Worm (Caenorhabditis elegans) whole organism, L1 larva: ENCODE results near the gene dap-3.

ENCODE experiments used
- C16A3.4 ChIP-seq: fragments of 150-350 bp; optimal IDR thresholded peaks from 2 replicates; lab custom pipeline; 2014; ENCODE audit warnings: missing biosample characterization, missing genetic modification characterization
- C34B4.2 ChIP-seq: sonication (generic microtip); optimal IDR thresholded peaks from 2 replicates; lab custom pipeline; 2017; ENCODE audit warnings: mild to moderate bottlenecking, missing genetic modification characterization, missing compliant biosample characterization
- F16B12.6 ChIP-seq: fragments of 150-350 bp; optimal IDR thresholded peaks from 2 replicates; lab custom pipeline; 2014; ENCODE audit warnings: missing biosample characterization, missing genetic modification characterization
- Y116A8C.19 ChIP-seq: sonication (generic microtip); optimal IDR thresholded peaks from 2 replicates; lab custom pipeline; 2016; ENCODE audit warnings: missing compliant biosample characterization, missing genetic modification characterization, borderline replicate concordance
- aha-1 ChIP-seq: fragments of 150-350 bp; optimal IDR thresholded peaks from 2 replicates; lab custom pipeline; 2014; ENCODE audit warnings: missing biosample characterization, missing genetic modification characterization
- aly-2 ChIP-seq: fragments of 150-350 bp; optimal IDR thresholded peaks from 2 replicates; lab custom pipeline; 2014; ENCODE audit warnings: missing biosample characterization, missing genetic modification characterization
- blmp-1 ChIP-seq: fragments of 150-350 bp; optimal IDR thresholded peaks from 2 replicates; lab custom pipeline; 2014; ENCODE audit warnings: missing biosample characterization, missing genetic modification characterization
- ceh-63 ChIP-seq: fragments of 200-800 bp; sonication (Bioruptor generic); optimal IDR thresholded peaks from 2 replicates; lab custom pipeline; 2018; ENCODE audit warnings: mild to moderate bottlenecking, missing genetic modification characterization, missing compliant biosample characterization
- ceh-8 ChIP-seq: fragments of 200-800 bp; sonication (Bioruptor generic); optimal IDR thresholded peaks from 2 replicates; lab custom pipeline; 2018; ENCODE audit warnings: mild to moderate bottlenecking, missing genetic modification characterization, moderate library complexity, missing compliant biosample characterization
- ceh-88 ChIP-seq: fragments of 200-800 bp; sonication (Bioruptor generic); IDR thresholded peaks from 2 replicates; pipeline ENCODE4 v1.3.6; 2022; ENCODE audit warnings: missing genetic modification characterization, missing compliant biosample characterization
- ceh-90 ChIP-seq: sonication (generic microtip); optimal IDR thresholded peaks from 2 replicates; lab custom pipeline; 2016; ENCODE audit warnings: missing genetic modification characterization, missing compliant biosample characterization
- efl-1 ChIP-seq, 4 experiments: fragments of 150-350 bp; optimal IDR thresholded peaks in 3 of 4; peaks in 1 of 4; 1 replicate in 1 of 4; 2 replicates in 3 of 4; lab custom pipeline; 2014; ENCODE audit warnings: missing biosample characterization in 2 of 4, missing genetic modification characterization in 2 of 4, missing genetic modification reagents in 2 of 4
- elt-3 ChIP-seq, 6 experiments: fragments of 150-350 bp in 1 of 6; sonication (generic microtip); optimal IDR thresholded peaks; 2 replicates each; lab custom pipeline; 2017 to 2018; ENCODE audit warnings: missing biosample characterization in 6 of 6, missing genetic modification characterization in 6 of 6, inconsistent platforms in 1 of 6
- fkh-10 ChIP-seq: sonication (generic microtip); optimal IDR thresholded peaks from 2 replicates; lab custom pipeline; 2017; ENCODE audit warnings: missing biosample characterization, missing genetic modification reagents, missing genetic modification characterization
- grh-1 ChIP-seq: fragments of 200-800 bp; sonication (Bioruptor generic); IDR thresholded peaks from 2 replicates; pipeline ENCODE4 v1.3.6; 2022; ENCODE audit warnings: missing genetic modification reagents, missing genetic modification characterization, missing compliant biosample characterization
- hlh-17 ChIP-seq: fragments of 200-800 bp; sonication (Bioruptor generic); optimal IDR thresholded peaks from 2 replicates; lab custom pipeline; 2018; ENCODE audit warnings: missing genetic modification characterization, mild to moderate bottlenecking, missing compliant biosample characterization, moderate library complexity, borderline replicate concordance
- hlh-4 ChIP-seq: sonication (generic microtip); optimal IDR thresholded peaks from 2 replicates; lab custom pipeline; 2016; ENCODE audit warnings: mild to moderate bottlenecking, missing genetic modification characterization, missing compliant biosample characterization
- isw-1 ChIP-seq: fragments of 200-800 bp; sonication (Bioruptor generic); IDR thresholded peaks from 2 replicates; pipeline ENCODE4 v1.3.6; 2022; ENCODE audit warnings: missing genetic modification characterization, missing compliant biosample characterization
- lin-13 ChIP-seq: fragments of 150-350 bp; optimal IDR thresholded peaks from 2 replicates; lab custom pipeline; 2014; ENCODE audit warnings: missing biosample characterization, missing genetic modification reagents, missing genetic modification characterization
- lin-14 ChIP-seq: fragments of 200-800 bp; sonication (Bioruptor generic); optimal IDR thresholded peaks from 2 replicates; lab custom pipeline; 2018; ENCODE audit warnings: mild to moderate bottlenecking, missing genetic modification characterization, moderate library complexity, missing compliant biosample characterization
- lin-15B ChIP-seq: fragments of 150-350 bp; sonication (generic microtip); optimal IDR thresholded peaks from 3 replicates; lab custom pipeline; 2014; ENCODE audit warnings: missing biosample characterization, missing genetic modification characterization
- lin-35 ChIP-seq, 2 experiments: fragments of 150-350 bp; optimal IDR thresholded peaks; 2 replicates each; lab custom pipeline; 2014; ENCODE audit warnings: missing biosample characterization in 2 of 2, missing genetic modification characterization in 2 of 2, missing genetic modification reagents in 2 of 2
- lin-39 ChIP-seq: fragments of 150-350 bp; optimal IDR thresholded peaks from 2 replicates; lab custom pipeline; 2014; ENCODE audit warnings: missing biosample characterization, missing genetic modification reagents, missing genetic modification characterization
- lir-3 ChIP-seq: sonication (generic microtip); optimal IDR thresholded peaks from 2 replicates; lab custom pipeline; 2016; ENCODE audit warnings: mild to moderate bottlenecking, missing genetic modification characterization, moderate library complexity, missing compliant biosample characterization; ENCODE audit not compliant: poor library complexity
- lsy-2 ChIP-seq, 2 experiments: fragments of 150-350 bp; optimal IDR thresholded peaks; 2 replicates each; lab custom pipeline; 2014; ENCODE audit warnings: missing biosample characterization in 2 of 2, missing genetic modification characterization in 2 of 2
- mab-9 ChIP-seq: fragments of 200-800 bp; sonication (Bioruptor generic); IDR thresholded peaks from 2 replicates; pipeline ENCODE4 v1.3.6; 2022; ENCODE audit warnings: missing genetic modification reagents, missing genetic modification characterization, missing compliant biosample characterization
- mdl-1 ChIP-seq, 2 experiments: fragments of 150-350 bp; optimal IDR thresholded peaks; 2 replicates each; lab custom pipeline; 2014 to 2017; ENCODE audit warnings: missing biosample characterization in 2 of 2, missing genetic modification characterization in 2 of 2, inconsistent platforms in 1 of 2
- mef-2 ChIP-seq: fragments of 150-350 bp; optimal IDR thresholded peaks from 2 replicates; lab custom pipeline; 2014; ENCODE audit warnings: missing biosample characterization, missing genetic modification characterization
- nhr-12 ChIP-seq: sonication (generic microtip); optimal IDR thresholded peaks from 2 replicates; lab custom pipeline; 2017; ENCODE audit warnings: missing biosample characterization, missing genetic modification characterization
- nhr-20 ChIP-seq: sonication (generic microtip); optimal IDR thresholded peaks from 2 replicates; lab custom pipeline; 2016; ENCODE audit warnings: mild to moderate bottlenecking, missing genetic modification characterization, missing compliant biosample characterization
- nhr-237 ChIP-seq: fragments of 150-350 bp; optimal IDR thresholded peaks from 2 replicates; lab custom pipeline; 2014; ENCODE audit warnings: missing biosample characterization, missing genetic modification characterization
- nhr-28 ChIP-seq: fragments of 150-350 bp; optimal IDR thresholded peaks from 2 replicates; lab custom pipeline; 2014; ENCODE audit warnings: missing biosample characterization, missing genetic modification characterization
- nhr-85 ChIP-seq: sonication (generic microtip); peaks from one replicate; lab custom pipeline; 2016; ENCODE audit warnings: missing genetic modification characterization, inconsistent platforms, missing compliant biosample characterization
- nhr-90 ChIP-seq: sonication (generic microtip); optimal IDR thresholded peaks from 2 replicates; lab custom pipeline; 2016; ENCODE audit warnings: mild to moderate bottlenecking, missing genetic modification characterization, missing compliant biosample characterization; ENCODE audit not compliant: poor library complexity
- pax-3 ChIP-seq: fragments of 200-800 bp; sonication (Bioruptor generic); optimal IDR thresholded peaks from 2 replicates; lab custom pipeline; 2018; ENCODE audit warnings: mild to moderate bottlenecking, missing genetic modification characterization, moderate library complexity, missing compliant biosample characterization
- pqm-1 ChIP-seq: sonication (generic microtip); optimal IDR thresholded peaks from 3 replicates; lab custom pipeline; 2017; ENCODE audit warnings: missing biosample characterization, missing genetic modification characterization
- skn-1 ChIP-seq: fragments of 150-350 bp; optimal IDR thresholded peaks from 2 replicates; lab custom pipeline; 2014; ENCODE audit warnings: missing biosample characterization, missing genetic modification characterization
- snpc-4 ChIP-seq: fragments of 150-350 bp; optimal IDR thresholded peaks from 2 replicates; lab custom pipeline; 2014; ENCODE audit warnings: missing biosample characterization, missing genetic modification characterization
- snu-23 ChIP-seq: sonication (generic microtip); optimal IDR thresholded peaks from 2 replicates; lab custom pipeline; 2016; ENCODE audit warnings: missing genetic modification characterization, missing compliant biosample characterization
- sox-4 ChIP-seq: sonication (generic microtip); optimal IDR thresholded peaks from 2 replicates; lab custom pipeline; 2016; ENCODE audit warnings: missing genetic modification characterization, missing compliant biosample characterization
- sptf-1 ChIP-seq: fragments of 150-350 bp; optimal IDR thresholded peaks from 2 replicates; lab custom pipeline; 2014; ENCODE audit warnings: missing biosample characterization, missing genetic modification characterization
- sup-37 ChIP-seq: fragments of 200-800 bp; sonication (Bioruptor generic); optimal IDR thresholded peaks from 2 replicates; lab custom pipeline; 2018; ENCODE audit warnings: mild to moderate bottlenecking, missing genetic modification characterization, missing compliant biosample characterization
- swsn-7 ChIP-seq: sonication (generic microtip); optimal IDR thresholded peaks from 2 replicates; lab custom pipeline; 2016; ENCODE audit warnings: missing genetic modification characterization, missing compliant biosample characterization
- unc-130 ChIP-seq: fragments of 150-350 bp; optimal IDR thresholded peaks from 2 replicates; lab custom pipeline; 2017; ENCODE audit warnings: missing biosample characterization, missing genetic modification characterization, inconsistent platforms
- unc-30 ChIP-seq: sonication (generic microtip); optimal IDR thresholded peaks from 2 replicates; lab custom pipeline; 2017; ENCODE audit warnings: missing biosample characterization, missing genetic modification characterization
- unc-86 ChIP-seq: sonication (generic microtip); optimal IDR thresholded peaks from 2 replicates; lab custom pipeline; 2016; ENCODE audit warnings: missing genetic modification characterization, missing compliant biosample characterization
- vab-15 ChIP-seq: sonication (generic microtip); optimal IDR thresholded peaks from 2 replicates; lab custom pipeline; 2017; ENCODE audit warnings: missing genotype, mild to moderate bottlenecking, missing genetic modification characterization, missing compliant biosample characterization
- zag-1 ChIP-seq: fragments of 150-350 bp; optimal IDR thresholded peaks from 2 replicates; lab custom pipeline; 2014; ENCODE audit warnings: missing biosample characterization, missing genetic modification characterization
- zip-4 ChIP-seq: fragments of 200-800 bp; sonication (Bioruptor generic); optimal IDR thresholded peaks from 2 replicates; lab custom pipeline; 2018; ENCODE audit warnings: mild to moderate bottlenecking, missing genetic modification characterization, moderate library complexity, missing compliant biosample characterization
- ztf-11 ChIP-seq, 2 experiments: sonication (generic microtip); optimal IDR thresholded peaks; 2 replicates each; lab custom pipeline; 2016 to 2017; ENCODE audit warnings: missing genetic modification characterization in 2 of 2, missing biosample characterization in 1 of 2, missing compliant biosample characterization in 1 of 2
- ztf-4 ChIP-seq: fragments of 150-350 bp; optimal IDR thresholded peaks from 2 replicates; lab custom pipeline; 2014; ENCODE audit warnings: missing biosample characterization, missing genetic modification characterization

Gene dap-3

DNA sequence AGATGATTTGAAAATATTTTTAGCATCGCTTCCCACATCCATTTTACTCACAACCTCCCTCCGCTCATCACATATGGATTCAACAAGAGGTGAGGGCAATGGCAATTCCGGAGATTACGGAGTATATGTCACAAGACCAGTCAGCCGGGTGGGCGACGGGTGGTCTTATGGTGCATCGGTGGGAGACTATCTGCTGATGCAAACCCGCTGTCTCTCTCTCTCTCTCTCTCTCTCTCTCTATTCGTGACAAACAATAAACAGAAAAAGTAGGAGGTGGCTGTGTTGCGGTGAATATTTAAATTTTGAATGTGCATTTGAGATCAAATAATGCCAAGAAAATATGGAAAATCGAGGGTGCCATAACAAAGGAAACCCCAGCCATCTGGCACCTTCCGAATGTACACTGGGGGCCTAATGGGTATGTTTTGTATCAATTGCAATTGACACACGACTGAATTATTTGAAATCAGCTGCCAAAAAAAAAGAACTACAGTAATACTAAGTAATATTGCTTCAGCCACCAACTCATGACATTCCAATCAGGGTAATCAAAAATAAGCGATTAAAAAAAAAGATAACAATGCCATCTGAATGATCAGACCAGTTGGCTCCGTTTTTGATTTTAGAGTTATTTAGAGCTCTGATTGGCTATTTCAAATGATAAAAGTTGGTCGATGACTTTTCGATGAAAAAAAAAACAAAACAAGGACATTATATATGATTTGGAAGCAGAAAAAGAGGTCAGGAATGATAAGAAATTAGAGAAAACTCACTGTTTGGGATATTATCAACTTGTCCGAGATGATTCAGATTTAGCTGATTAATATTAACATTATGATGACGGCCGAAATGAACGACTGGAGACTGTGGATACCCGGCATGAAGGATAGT is 32.9 kb upstream of the dap-3 start (continued):
- TF ChIP-seq efl-1 (optimal IDR thresholded peaks at IDR 0.05; lab: Kevin White, UChicago) (no peak), efl-1 (GFP tag; optimal IDR thresholded peaks at IDR 0.05 in 1 of 2; lab: Kevin White, UChicago) (peak in 1 of 2 experiments; percentile 94), F16B12.6 (no peak), nhr-237 (no peak), zip-4 (no peak), nhr-20 (peak; percentile 30), nhr-12 (tag; lab: Kevin White, UChicago) (no peak), ceh-88 (peak; percentile 62; the same call in 1 of the 2 replicates), swsn-7 (tag; lab: Kevin White, UChicago) (no peak), lin-39 (tag; lab: Kevin White, UChicago) (no peak), mdl-1 (tag; optimal IDR thresholded peaks at IDR 0.05; lab: Kevin White, UChicago) (peak in 1 of 2 experiments; percentile 28), snpc-4 (no peak), Y116A8C.19 (tag; lab: Kevin White, UChicago) (no peak), pqm-1 (tag; lab: Kevin White, UChicago) (no peak), nhr-90 (tag; lab: Kevin White, UChicago) (peak; percentile 27), sox-4 (tag; lab: Kevin White, UChicago) (peak; percentile 21), C34B4.2 (no peak), C16A3.4 (tag; lab: Kevin White, UChicago) (no peak), nhr-28 (tag; lab: Kevin White, UChicago) (no peak), lir-3 (no peak), ztf-11 (tag; optimal IDR thresholded peaks at IDR 0.05; lab: Kevin White, UChicago) (peak in 1 of 2 experiments; percentile 35), vab-15 (tag; lab: Kevin White, UChicago) (no peak), aly-2 (peak; percentile 28), mab-9 (peak; percentile 67; the same call in 1 of the 2 replicates), lin-14 (GFP tag; lab: Kevin White, UChicago) (peak; percentile 63), zag-1 (tag; lab: Kevin White, UChicago) (no peak), lin-13 (GFP tag; lab: Kevin White, UChicago) (peak; percentile 35), unc-86 (peak; percentile 60), mef-2 (peak; percentile 18), ztf-4 (peak; percentile 31), unc-30 (tag; lab: Kevin White, UChicago) (no peak), sup-37 (GFP tag; lab: Kevin White, UChicago) (no peak), isw-1 (GFP tag; lab: Robert Waterston, UW) (no peak), grh-1 (GFP tag; lab: Robert Waterston, UW) (no peak; the same call in 1 of the 2 replicates), lin-35 (GFP tag; optimal IDR thresholded peaks at IDR 0.05; lab: Kevin White, UChicago) (peak; percentile 33 to 51), ceh-63 (GFP tag; lab: Kevin White, UChicago) (no peak), lin-15B (tag; lab: Kevin White, UChicago) (no peak), hlh-17 (GFP tag; lab: Kevin White, UChicago) (no peak), pax-3 (peak; percentile 22), snu-23 (GFP tag; lab: Kevin White, UChicago) (peak; percentile 24), ceh-90 (tag; lab: Kevin White, UChicago) (no peak), elt-3 (tag; optimal IDR thresholded peaks at IDR 0.05; lab: Kevin White, UChicago) (peak in 1 of 6 experiments; percentile 18), unc-130 (tag; lab: Kevin White, UChicago) (no peak), ceh-8 (GFP tag; lab: Kevin White, UChicago) (no peak), nhr-85 (tag; lab: Kevin White, UChicago) (no peak), hlh-4 (tag; lab: Kevin White, UChicago) (no peak), fkh-10 (GFP tag; lab: Kevin White, UChicago) (no peak), skn-1 (tag; lab: Kevin White, UChicago) (peak; percentile 14), lsy-2 (tag; optimal IDR thresholded peaks at IDR 0.05; lab: Kevin White, UChicago) (peak; percentile 2 to 17), sptf-1 (no peak), blmp-1 (tag; lab: Kevin White, UChicago) (peak; percentile 26), aha-1 (tag; lab: Kevin White, UChicago) (no peak)
